Worm (Caenorhabditis elegans) whole organism, L4 larva: Measurements from ENCODE around the gene C14B1.8.
"Not testable (repeated sequence)": the region's sequence is repeated elsewhere in the genome, so short reads cannot be mapped to it uniquely, and the experiment has no call there.

Experiments used
- F49E8.2 ChIP-seq: sonication (generic microtip); optimal IDR thresholded peaks from 2 replicates; lab custom pipeline; 2016; ENCODE audit warnings: missing compliant biosample characterization, mild to moderate bottlenecking, missing genetic modification characterization, borderline replicate concordance
- T26A8.4 ChIP-seq: fragments of 200-800 bp; sonication (Bioruptor generic); IDR thresholded peaks from 2 replicates; pipeline ENCODE4 v1.3.6; 2022; ENCODE audit warnings: missing genetic modification characterization, missing compliant biosample characterization
- Y48G9A.11 ChIP-seq: fragments of 200-800 bp; sonication (Bioruptor generic); IDR thresholded peaks from 2 replicates; pipeline ENCODE4 v1.3.6; 2022; ENCODE audit warnings: missing genetic modification reagents, missing genetic modification characterization, missing compliant biosample characterization
- dmd-8 ChIP-seq: fragments of 200-800 bp; sonication (Bioruptor generic); IDR thresholded peaks from 2 replicates; pipeline ENCODE4 v1.3.6; 2022; ENCODE audit warnings: missing genetic modification characterization, missing compliant biosample characterization
- dve-1 ChIP-seq: sonication (generic microtip); optimal IDR thresholded peaks from 2 replicates; lab custom pipeline; 2017; ENCODE audit warnings: antibody characterized with exemption, mild to moderate bottlenecking, missing genetic modification characterization, missing compliant biosample characterization; ENCODE audit not compliant: insufficient read depth
- jun-1 ChIP-seq: fragments of 150-350 bp; optimal IDR thresholded peaks from 2 replicates; lab custom pipeline; 2014; ENCODE audit warnings: missing biosample characterization, missing genetic modification reagents, missing genetic modification characterization
- lin-39 ChIP-seq: fragments of 150-350 bp; optimal IDR thresholded peaks from 2 replicates; lab custom pipeline; 2014; ENCODE audit warnings: missing biosample characterization, missing genetic modification reagents, missing genetic modification characterization
- nhr-10 ChIP-seq: fragments of 150-350 bp; optimal IDR thresholded peaks from 2 replicates; lab custom pipeline; 2014; ENCODE audit warnings: missing biosample characterization, missing genetic modification characterization
- nhr-11 ChIP-seq: fragments of 150-350 bp; optimal IDR thresholded peaks from 2 replicates; lab custom pipeline; 2014; ENCODE audit warnings: missing biosample characterization, missing genetic modification characterization
- nhr-41 ChIP-seq: fragments of 200-800 bp; sonication (Bioruptor generic); IDR thresholded peaks from 2 replicates; pipeline ENCODE4 v1.3.6; 2022; ENCODE audit warnings: missing genetic modification reagents, missing genetic modification characterization, missing compliant biosample characterization
- pha-4 ChIP-seq, 2 experiments: fragments of 150-350 bp in 1 of 2; fragments of 200-800 bp in 1 of 2; sonication (Bioruptor generic) in 1 of 2; IDR thresholded peaks in 1 of 2; optimal IDR thresholded peaks in 1 of 2; 2 replicates each; pipeline versions ENCODE4 v1.3.6 to Lab custom; 2014 to 2022; ENCODE audit warnings: missing genetic modification characterization in 2 of 2, missing genetic modification reagents in 2 of 2, missing biosample characterization in 1 of 2, missing compliant biosample characterization in 1 of 2
- skn-1 ChIP-seq: fragments of 150-350 bp; optimal IDR thresholded peaks from 2 replicates; lab custom pipeline; 2014; ENCODE audit warnings: missing biosample characterization, missing genetic modification characterization
- unc-62 ChIP-seq, 3 experiments: fragments of 150-350 bp in 1 of 3; sonication (generic microtip); optimal IDR thresholded peaks in 2 of 3; peaks in 1 of 3; 1 replicate in 1 of 3; 2 replicates in 2 of 3; lab custom pipeline; 2014 to 2017; ENCODE audit warnings: missing biosample characterization in 3 of 3, missing genetic modification characterization in 3 of 3, missing genetic modification reagents in 3 of 3, missing genotype in 1 of 3

DNA sequence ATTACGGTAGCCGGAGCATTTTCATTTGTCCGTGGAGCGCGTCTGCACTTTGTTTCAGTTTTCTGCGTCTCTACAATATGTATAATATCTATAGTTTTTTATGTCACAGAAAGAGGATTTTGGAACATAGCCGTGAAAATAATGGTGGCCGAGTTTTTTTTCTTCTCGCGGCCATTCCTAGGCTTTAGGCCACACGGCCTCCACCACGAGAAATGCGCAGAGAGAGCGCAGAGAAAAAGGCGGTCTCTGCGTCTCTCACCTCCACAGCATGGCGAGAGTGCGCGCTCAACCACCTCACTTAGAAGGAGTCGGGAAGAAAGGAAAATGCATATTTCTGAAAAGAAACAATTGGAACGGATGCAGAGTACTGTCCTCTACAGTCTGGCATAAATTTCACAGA is 24.1 kb downstream of the C14B1.8 start:
- not testable (repeated sequence) for TF ChIP-seq T26A8.4 (GFP tag; lab: Robert Waterston, UW); jun-1; nhr-41 (GFP tag; lab: Robert Waterston, UW); skn-1 (tag; lab: Kevin White, UChicago); nhr-11 (tag; lab: Kevin White, UChicago); pha-4 (tag; optimal IDR thresholded peaks at IDR 0.05; lab: Kevin White, UChicago); dmd-8 (GFP tag; lab: Robert Waterston, UW); F49E8.2 (tag; lab: Kevin White, UChicago); dve-1 (tag; lab: Kevin White, UChicago); nhr-10 (tag; lab: Kevin White, UChicago); lin-39 (tag; lab: Kevin White, UChicago); unc-62 (GFP tag; optimal IDR thresholded peaks at IDR 0.05 in 1 of 2; lab: Kevin White, UChicago); unc-62 (tag; optimal IDR thresholded peaks at IDR 0.05; lab: Kevin White, UChicago)
- TF ChIP-seq pha-4 (GFP tag; IDR thresholded peaks at IDR 0.05; lab: Robert Waterston, UW) (0 out of 2 replicates have a peak, but pooled peaks have one; percentile 39), Y48G9A.11 (GFP tag; lab: Robert Waterston, UW) (0 out of 2 replicates have a peak, but pooled peaks have one; percentile 25)
